Fruit fly (Drosophila melanogaster) Kc167 (cell line): ENCODE data around the gene MEP-1.

Experiments used
- Myc ChIP-seq: fragments of >200 bp; optimal IDR thresholded peaks from 2 replicates; lab custom pipeline; 2017; ENCODE audit warnings: missing external identifiers
- Sin3A ChIP-seq: fragments of >200 bp; optimal IDR thresholded peaks from 2 replicates; lab custom pipeline; 2018; ENCODE audit warnings: missing external identifiers
- h ChIP-seq: fragments of >200 bp; optimal IDR thresholded peaks from 3 replicates; lab custom pipeline; 2018; ENCODE audit warnings: missing external identifiers
- insv ChIP-seq: fragments of >200 bp; optimal IDR thresholded peaks from 3 replicates; lab custom pipeline; 2018; ENCODE audit warnings: missing external identifiers
- psq ChIP-seq: fragments of >200 bp; optimal IDR thresholded peaks from 2 replicates; lab custom pipeline; 2017; ENCODE audit warnings: missing external identifiers
- ttk ChIP-seq: sonication (Bioruptor generic); optimal IDR thresholded peaks from 2 replicates; lab custom pipeline; 2017; ENCODE audit warnings: missing external identifiers

The MEP-1 gene

dm6 chr3L:2631406-2631805 lies at the start of gene MEP-1, which contains the start of gene CG42245:
MEP-1 (plus strand) TSS chr3L:2631715.
CG42245 (plus strand) TSS chr3L:2631715.
- TF ChIP-seq Myc (lab: Kevin White, UChicago), result no peak
- no peak for TF ChIP-seq psq (lab: Kevin White, UChicago)
- no peak for TF ChIP-seq Sin3A (lab: Kevin White, UChicago)
- TF ChIP-seq insv (lab: Kevin White, UChicago), result no peak
- TF ChIP-seq h (lab: Kevin White, UChicago), result no peak

DNA sequence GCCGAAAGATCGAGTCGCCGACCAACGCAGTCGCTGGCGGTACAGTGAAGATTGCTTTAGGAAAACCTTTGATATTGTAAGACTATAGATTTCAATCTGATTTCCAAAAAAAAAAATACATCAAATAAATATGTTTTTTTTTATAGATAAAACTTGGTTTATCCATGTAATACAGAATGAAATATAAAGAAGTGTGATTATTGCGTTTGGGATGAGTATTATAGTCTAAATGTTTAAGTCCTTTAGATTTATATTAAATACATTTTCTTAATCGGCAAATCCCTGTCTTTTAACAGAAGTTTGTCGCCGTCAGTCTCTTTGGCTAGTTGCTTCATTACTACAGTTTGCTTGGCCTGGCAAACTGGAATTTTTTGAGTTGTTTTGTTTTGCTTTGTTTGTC lies 49.7 kb upstream of the MEP-1 start:
- TF ChIP-seq psq (lab: Kevin White, UChicago), result no peak
- no peak for TF ChIP-seq insv (lab: Kevin White, UChicago)
- TF ChIP-seq Myc (lab: Kevin White, UChicago), result no peak
- TF ChIP-seq h (lab: Kevin White, UChicago), result no peak
- no peak for TF ChIP-seq ttk
- TF ChIP-seq Sin3A (lab: Kevin White, UChicago), result no peak

dm6 chr3L:2582290-2582689 lies 49.2 kb upstream of the MEP-1 start:
- TF ChIP-seq insv (lab: Kevin White, UChicago) (no peak), psq (lab: Kevin White, UChicago) (no peak), Sin3A (lab: Kevin White, UChicago) (no peak), Myc (lab: Kevin White, UChicago) (no peak), h (lab: Kevin White, UChicago) (no peak), ttk (no peak)

- TF ChIP-seq Sin3A (lab: Kevin White, UChicago) (no peak), h (lab: Kevin White, UChicago) (no peak), Myc (lab: Kevin White, UChicago) (no peak), psq (lab: Kevin White, UChicago) (no peak), insv (lab: Kevin White, UChicago) (no peak), ttk (no peak)
Measured at dm6 chr3L:2582753-2583536, 48.6 kb upstream of the MEP-1 start.

DNA sequence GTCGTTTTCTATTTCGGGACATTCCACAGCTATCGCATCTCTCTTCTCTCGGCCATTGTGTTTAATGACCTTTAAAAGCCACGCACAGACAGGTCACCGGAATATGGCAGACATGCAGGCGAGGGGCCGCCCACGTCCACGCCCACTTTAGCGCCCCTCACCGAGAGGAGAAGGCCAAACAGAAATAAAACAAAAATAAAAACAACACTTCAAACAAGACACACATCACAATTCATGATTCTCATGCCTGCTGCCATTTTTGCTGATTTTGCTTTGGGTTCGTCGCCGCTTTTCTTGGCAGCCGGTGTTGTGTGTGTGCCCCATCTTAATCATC lies 48.0 kb upstream of the MEP-1 start:
- no peak for TF ChIP-seq ttk
- TF ChIP-seq insv (lab: Kevin White, UChicago), result no peak
- no peak for TF ChIP-seq psq (lab: Kevin White, UChicago)
- no peak for TF ChIP-seq Sin3A (lab: Kevin White, UChicago)
- TF ChIP-seq Myc (lab: Kevin White, UChicago), result no peak
- no peak for TF ChIP-seq h (lab: Kevin White, UChicago)

dm6 chr3L:2584119-2584805 lies 47.3 kb upstream of the MEP-1 start:
- TF ChIP-seq Sin3A (lab: Kevin White, UChicago) (no peak), h (lab: Kevin White, UChicago) (no peak), ttk (no peak), psq (lab: Kevin White, UChicago) (no peak), Myc (lab: Kevin White, UChicago) (no peak), insv (lab: Kevin White, UChicago) (no peak)

- no peak for TF ChIP-seq psq (lab: Kevin White, UChicago)
- no peak for TF ChIP-seq Myc (lab: Kevin White, UChicago)
- no peak for TF ChIP-seq insv (lab: Kevin White, UChicago)
Measured at dm6 chr3L:2584827-2585226, 46.7 kb upstream of the MEP-1 start.

- TF ChIP-seq Myc (lab: Kevin White, UChicago), result no peak
- TF ChIP-seq ttk, result no peak
- TF ChIP-seq Sin3A (lab: Kevin White, UChicago), result no peak
- TF ChIP-seq h (lab: Kevin White, UChicago), result no peak
- TF ChIP-seq insv (lab: Kevin White, UChicago), result no peak
- TF ChIP-seq psq (lab: Kevin White, UChicago), result no peak
Measured at dm6 chr3L:2585794-2586741, 45.4 kb upstream of the MEP-1 start, which contains the start of gene msn. msn (minus strand) TSS chr3L:2586540.

DNA sequence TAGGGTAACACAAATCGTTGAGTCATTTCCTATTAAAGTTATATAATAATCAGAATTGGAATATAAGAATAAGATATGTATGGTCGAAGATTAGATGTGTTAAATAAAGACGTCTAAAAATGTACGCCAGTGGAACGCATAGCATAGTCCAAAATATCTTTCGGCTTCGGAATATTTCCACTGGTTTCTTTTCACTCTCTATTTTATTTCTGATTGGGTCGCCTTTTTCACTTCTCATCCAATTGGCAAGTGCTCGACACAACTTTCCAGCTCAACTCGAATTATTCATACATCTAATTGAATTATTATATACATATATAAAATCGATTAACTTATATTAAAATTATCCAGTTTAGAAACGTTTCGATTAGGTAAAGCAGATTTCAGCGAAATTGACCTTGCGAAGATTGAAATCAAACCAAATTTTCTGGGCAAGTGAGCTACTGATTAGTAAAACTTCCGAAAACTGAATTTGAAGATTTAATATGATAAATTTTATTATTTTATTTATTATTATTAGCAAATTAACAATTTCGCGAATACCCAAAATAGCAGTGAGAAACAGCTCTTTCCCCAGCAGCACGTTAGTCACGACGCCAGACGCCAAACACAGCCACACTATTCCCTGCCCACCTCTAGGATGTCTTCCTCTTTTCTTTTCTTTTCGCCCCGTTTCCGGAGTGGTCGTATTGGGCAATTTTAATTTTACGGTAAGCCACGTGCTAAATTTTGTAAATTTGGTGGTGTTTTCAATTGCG lies 44.5 kb upstream of the MEP-1 start, which contains the start of gene RpL8:
RpL8 (plus strand) TSS at position 653 of the 758 bp plus-strand sequence.
- TF ChIP-seq ttk, result no peak
- TF ChIP-seq h (lab: Kevin White, UChicago), result no peak
- TF ChIP-seq Myc (lab: Kevin White, UChicago), result no peak
- no peak for TF ChIP-seq psq (lab: Kevin White, UChicago)
- TF ChIP-seq insv (lab: Kevin White, UChicago), result no peak
- no peak for TF ChIP-seq Sin3A (lab: Kevin White, UChicago)

dm6 chr3L:2587562-2587918 lies 44.0 kb upstream of the MEP-1 start:
- TF ChIP-seq Myc (lab: Kevin White, UChicago) (no peak), h (lab: Kevin White, UChicago) (no peak), ttk (no peak), psq (lab: Kevin White, UChicago) (no peak), insv (lab: Kevin White, UChicago) (no peak), Sin3A (lab: Kevin White, UChicago) (no peak)
